Fruit fly (Drosophila melanogaster) whole organism, embryonic: Measurements from ENCODE around the gene CG18788.

Source experiments
- Atf-2 ChIP-seq: fragments of 200-800 bp; sonication (Bioruptor generic); optimal IDR thresholded peaks from 2 replicates; lab custom pipeline; 2016; ENCODE audit warnings: missing biosample characterization, missing genetic modification characterization
- BtbVII ChIP-seq: fragments of 200-800 bp; sonication (Bioruptor generic); optimal IDR thresholded peaks from 3 replicates; lab custom pipeline; 2017; ENCODE audit warnings: missing biosample characterization, mild to moderate bottlenecking, missing genetic modification characterization
- CG10267 ChIP-seq: fragments of 200-800 bp; sonication (Bioruptor generic); optimal IDR thresholded peaks from 2 replicates; lab custom pipeline; 2018; ENCODE audit warnings: missing biosample characterization, mild to moderate bottlenecking, missing genetic modification characterization, moderate library complexity
- CG10366 ChIP-seq: fragments of 200-800 bp; sonication (Bioruptor generic); IDR thresholded peaks from 2 replicates; pipeline ENCODE4 v1.3.6; 2022; ENCODE audit warnings: missing biosample characterization, missing genetic modification characterization
- CG12104 ChIP-seq: fragments of 200-800 bp; sonication (Bioruptor generic); optimal IDR thresholded peaks from 3 replicates; lab custom pipeline; 2016; ENCODE audit warnings: missing biosample characterization, missing genetic modification characterization
- CG13424 ChIP-seq: fragments of 200-800 bp; sonication (Bioruptor generic); optimal IDR thresholded peaks from 2 replicates; lab custom pipeline; 2019; ENCODE audit warnings: missing biosample characterization, mild to moderate bottlenecking, missing genetic modification characterization, moderate library complexity
- CG15269 ChIP-seq: fragments of 200-800 bp; sonication (Bioruptor generic); optimal IDR thresholded peaks from 2 replicates; lab custom pipeline; 2018; ENCODE audit warnings: missing biosample characterization, mild to moderate bottlenecking, missing genetic modification characterization, moderate library complexity
- CG16813 ChIP-seq: fragments of 200-800 bp; sonication (Bioruptor generic); IDR thresholded peaks from 3 replicates; pipeline ENCODE4 v1.3.6; 2022; ENCODE audit warnings: missing biosample characterization, missing genetic modification characterization; ENCODE audit not compliant: partially characterized antibody
- CG16863 ChIP-seq: fragments of 200-800 bp; sonication (Bioruptor generic); optimal IDR thresholded peaks from 3 replicates; lab custom pipeline; 2016; ENCODE audit warnings: missing biosample characterization, missing genetic modification characterization
- CG17359 ChIP-seq: fragments of 200-800 bp; sonication (Bioruptor generic); optimal IDR thresholded peaks from 3 replicates; lab custom pipeline; 2018; ENCODE audit warnings: missing biosample characterization, mild to moderate bottlenecking, missing genetic modification characterization, moderate library complexity
- CG17568 ChIP-seq: fragments of 200-800 bp; sonication (Bioruptor generic); optimal IDR thresholded peaks from 2 replicates; lab custom pipeline; 2018; ENCODE audit warnings: missing biosample characterization, mild to moderate bottlenecking, missing genetic modification characterization, moderate library complexity
- CG18011 ChIP-seq: fragments of 200-800 bp; sonication (Bioruptor generic); optimal IDR thresholded peaks from 2 replicates; lab custom pipeline; 2017; ENCODE audit warnings: missing biosample characterization, missing genetic modification characterization, mild to moderate bottlenecking, moderate library complexity, missing genotype
- CG18619 ChIP-seq: fragments of 200-800 bp; sonication (Bioruptor generic); optimal IDR thresholded peaks from 3 replicates; lab custom pipeline; 2017; ENCODE audit warnings: missing biosample characterization, mild to moderate bottlenecking, missing genetic modification characterization
- CG18764 ChIP-seq: fragments of 200-800 bp; sonication (Bioruptor generic); optimal IDR thresholded peaks from 3 replicates; lab custom pipeline; 2016; ENCODE audit warnings: missing biosample characterization, missing genetic modification characterization
- CG2129 ChIP-seq: fragments of 200-800 bp; sonication (Bioruptor generic); IDR thresholded peaks from 2 replicates; pipeline ENCODE4 v1.3.6; 2022; ENCODE audit warnings: missing biosample characterization, missing genetic modification characterization; ENCODE audit not compliant: partially characterized antibody
- CG2202 ChIP-seq: fragments of 200-800 bp; sonication (Bioruptor generic); optimal IDR thresholded peaks from 2 replicates; lab custom pipeline; 2018; ENCODE audit warnings: missing biosample characterization, mild to moderate bottlenecking, missing genetic modification characterization
- CG30403 ChIP-seq: fragments of 200-800 bp; sonication (Bioruptor generic); optimal IDR thresholded peaks from 3 replicates; lab custom pipeline; 2016; ENCODE audit warnings: missing biosample characterization, missing genetic modification characterization
- CG42726 ChIP-seq: fragments of 200-800 bp; sonication (Bioruptor generic); IDR thresholded peaks from 2 replicates; pipeline ENCODE4 v1.3.6; 2022; ENCODE audit warnings: missing biosample characterization, missing genetic modification characterization; ENCODE audit not compliant: partially characterized antibody
- CG5953 ChIP-seq: fragments of 200-800 bp; sonication (Bioruptor generic); IDR thresholded peaks from 2 replicates; pipeline ENCODE4 v1.3.6; 2022; ENCODE audit warnings: missing biosample characterization, missing genetic modification characterization
- CG9215 ChIP-seq: fragments of 200-800 bp; sonication (Bioruptor generic); IDR thresholded peaks from 2 replicates; pipeline ENCODE4 v1.3.6; 2022; ENCODE audit warnings: missing biosample characterization, missing genetic modification characterization
- CrebB ChIP-seq: fragments of 200-800 bp; sonication (Bioruptor generic); optimal IDR thresholded peaks from 3 replicates; lab custom pipeline; 2018; ENCODE audit warnings: missing biosample characterization, mild to moderate bottlenecking, missing genetic modification characterization
- Fer1 ChIP-seq: fragments of 200-800 bp; sonication (Bioruptor generic); optimal IDR thresholded peaks from 2 replicates; lab custom pipeline; 2017; ENCODE audit warnings: missing biosample characterization, mild to moderate bottlenecking, missing genetic modification characterization
- Gsc ChIP-seq: fragments of 200-800 bp; sonication (Bioruptor generic); IDR thresholded peaks from 2 replicates; pipeline ENCODE4 v1.3.6; 2022; ENCODE audit warnings: missing biosample characterization, missing genetic modification characterization
- Hmr ChIP-seq: fragments of 200-800 bp; sonication (Bioruptor generic); optimal IDR thresholded peaks from 3 replicates; lab custom pipeline; 2017; ENCODE audit warnings: mild to moderate bottlenecking, missing biosample characterization, missing genetic modification reagents, missing genetic modification characterization
- MTF-1 ChIP-seq: fragments of 200-800 bp; sonication (Bioruptor generic); optimal IDR thresholded peaks from 2 replicates; lab custom pipeline; 2018; ENCODE audit warnings: missing biosample characterization, mild to moderate bottlenecking, missing genetic modification characterization, borderline replicate concordance
- NFAT ChIP-seq: fragments of 200-800 bp; sonication (Bioruptor generic); IDR thresholded peaks from 2 replicates; pipeline ENCODE4 v1.3.6; 2022; ENCODE audit warnings: missing biosample characterization, missing genetic modification characterization
- NK7.1 ChIP-seq: fragments of 200-800 bp; sonication (Bioruptor generic); optimal IDR thresholded peaks from 3 replicates; lab custom pipeline; 2016; ENCODE audit warnings: missing biosample characterization, missing genetic modification characterization
- Nf-YC ChIP-seq: fragments of 200-800 bp; optimal IDR thresholded peaks from 3 replicates; lab custom pipeline; 2019; ENCODE audit warnings: missing biosample characterization, mild to moderate bottlenecking, missing genetic modification characterization, moderate library complexity
- ase ChIP-seq: fragments of 200-800 bp; sonication (Bioruptor generic); IDR thresholded peaks from 3 replicates; pipeline ENCODE4 v1.3.6; 2022; ENCODE audit warnings: missing biosample characterization, missing genetic modification characterization
- ato ChIP-seq: fragments of 200-800 bp; sonication (Bioruptor generic); IDR thresholded peaks from 2 replicates; pipeline ENCODE4 v1.3.6; 2022; ENCODE audit warnings: missing biosample characterization, missing genetic modification characterization; ENCODE audit not compliant: partially characterized antibody
- br ChIP-seq: fragments of >200 bp; optimal IDR thresholded peaks from 2 replicates; lab custom pipeline; 2017
- caup ChIP-seq: fragments of 200-800 bp; sonication (Bioruptor generic); optimal IDR thresholded peaks from 3 replicates; lab custom pipeline; 2017; ENCODE audit warnings: missing biosample characterization, mild to moderate bottlenecking, missing genetic modification characterization, moderate library complexity; ENCODE audit not compliant: severe bottlenecking
- crol ChIP-seq: fragments of 200-800 bp; sonication (Bioruptor generic); IDR thresholded peaks from 2 replicates; pipeline ENCODE4 v1.3.6; 2022; ENCODE audit warnings: missing biosample characterization, missing genetic modification characterization
- emc ChIP-seq: fragments of 200-800 bp; sonication (Bioruptor generic); optimal IDR thresholded peaks from 2 replicates; lab custom pipeline; 2016; ENCODE audit warnings: missing biosample characterization, missing genetic modification characterization
- esg ChIP-seq: fragments of 200-800 bp; sonication (Bioruptor generic); conservative IDR thresholded peaks from 2 replicates; pipeline ENCODE4 v1.3.6; 2022; ENCODE audit warnings: missing biosample characterization, missing genetic modification characterization
- eyg ChIP-seq: fragments of 200-800 bp; sonication (Bioruptor generic); optimal IDR thresholded peaks from 3 replicates; lab custom pipeline; 2016; ENCODE audit warnings: missing biosample characterization, missing genetic modification characterization
- gcm ChIP-seq: fragments of 200-800 bp; sonication (Bioruptor generic); optimal IDR thresholded peaks from 2 replicates; lab custom pipeline; 2019; ENCODE audit warnings: missing biosample characterization, mild to moderate bottlenecking, missing genetic modification characterization, moderate library complexity
- gem ChIP-seq: fragments of 200-800 bp; sonication (Bioruptor generic); optimal IDR thresholded peaks from 2 replicates; lab custom pipeline; 2019; ENCODE audit warnings: missing biosample characterization, mild to moderate bottlenecking, missing genetic modification characterization, moderate library complexity
- gro ChIP-seq: fragments of 200-800 bp; sonication (Bioruptor generic); optimal IDR thresholded peaks from 2 replicates; lab custom pipeline; 2016; ENCODE audit warnings: missing biosample characterization, missing genetic modification characterization
- hbn ChIP-seq: fragments of 200-800 bp; sonication (Bioruptor generic); IDR thresholded peaks from 2 replicates; pipeline ENCODE4 v1.3.6; 2022; ENCODE audit warnings: missing biosample characterization, missing genetic modification characterization; ENCODE audit not compliant: partially characterized antibody
- ind ChIP-seq: fragments of 200-800 bp; sonication (Bioruptor generic); optimal IDR thresholded peaks from 3 replicates; lab custom pipeline; 2016; ENCODE audit warnings: missing biosample characterization, missing genetic modification characterization
- jigr1 ChIP-seq: fragments of 200-800 bp; sonication (Bioruptor generic); IDR thresholded peaks from 3 replicates; pipeline ENCODE4 v1.3.6; 2022; ENCODE audit warnings: missing biosample characterization, missing genetic modification characterization
- luna ChIP-seq: fragments of 200-800 bp; sonication (Bioruptor generic); optimal IDR thresholded peaks from 2 replicates; lab custom pipeline; 2016; ENCODE audit warnings: missing biosample characterization, missing genetic modification characterization
- org-1 ChIP-seq: fragments of 200-800 bp; sonication (Bioruptor generic); optimal IDR thresholded peaks from 2 replicates; lab custom pipeline; 2017; ENCODE audit warnings: missing biosample characterization, missing genetic modification characterization
- pb ChIP-seq: fragments of 200-800 bp; sonication (Bioruptor generic); optimal IDR thresholded peaks from 3 replicates; lab custom pipeline; 2016; ENCODE audit warnings: missing biosample characterization, missing genetic modification characterization
- peb ChIP-seq: fragments of 200-800 bp; sonication (Bioruptor generic); IDR thresholded peaks from 2 replicates; pipeline ENCODE4 v1.3.6; 2022; ENCODE audit warnings: missing biosample characterization, missing genetic modification characterization
- pfk ChIP-seq: fragments of 200-800 bp; sonication (Bioruptor generic); optimal IDR thresholded peaks from 2 replicates; lab custom pipeline; 2018; ENCODE audit warnings: missing biosample characterization, mild to moderate bottlenecking, missing genetic modification characterization, moderate library complexity
- phol ChIP-seq: fragments of 200-800 bp; sonication (Bioruptor generic); optimal IDR thresholded peaks from 3 replicates; lab custom pipeline; 2018; ENCODE audit warnings: missing biosample characterization, mild to moderate bottlenecking, missing genetic modification characterization, moderate library complexity

The CG18788 gene

DNA sequence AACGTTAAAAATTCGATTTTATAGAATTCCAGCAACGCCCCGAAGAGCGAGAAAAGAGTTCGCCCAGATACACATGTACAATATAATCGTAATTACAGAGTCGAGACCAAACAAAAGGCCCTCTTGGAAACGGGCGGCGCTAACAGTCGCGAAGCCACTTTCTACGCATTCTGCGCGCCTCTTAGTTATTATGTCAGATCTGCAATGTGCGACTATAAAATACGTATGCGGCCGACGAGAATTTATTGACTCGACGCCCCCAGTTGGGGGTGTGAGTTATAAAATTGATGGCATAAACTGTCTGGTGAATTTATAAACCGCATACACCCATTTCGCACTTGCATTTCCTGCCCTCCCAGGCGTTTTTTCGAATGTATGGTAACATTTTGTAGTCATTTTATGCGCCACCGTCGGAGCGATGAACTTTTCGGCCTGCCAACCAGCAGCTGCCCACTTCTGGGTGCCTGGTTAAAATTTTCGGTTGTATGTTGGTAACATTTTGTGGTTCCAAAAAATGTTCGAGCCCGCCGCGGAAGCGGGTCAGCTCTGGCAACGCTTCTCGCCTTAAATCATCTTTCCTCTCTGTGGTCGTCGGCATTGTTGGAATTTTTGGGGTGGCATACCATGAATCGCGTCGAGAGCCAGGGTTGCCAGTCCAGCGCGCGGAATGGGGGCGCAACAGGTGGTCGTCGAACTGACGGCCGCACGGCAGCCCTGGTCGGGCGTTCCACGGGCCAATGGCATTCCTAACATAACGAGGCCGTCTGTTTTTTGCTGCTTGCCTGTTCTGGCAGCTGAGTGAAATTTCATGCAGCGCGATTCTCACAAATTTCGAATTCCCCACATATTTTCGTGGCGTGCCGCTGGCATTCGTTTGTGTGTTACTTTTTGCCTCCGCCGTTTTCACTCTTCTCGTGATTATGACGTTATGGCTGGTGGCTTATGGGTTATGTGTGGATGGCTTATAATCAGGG lies 22.0 kb upstream of the CG18788 start (continued):
- TF ChIP-seq emc (GFP tag; lab: Kevin White, UChicago) (peak; percentile 30), crol (GFP tag; lab: Robert Waterston, UW) (no peak), NFAT (GFP tag; lab: Robert Waterston, UW) (no peak), Fer1 (peak; percentile 90), gem (tag; lab: Kevin White, UChicago) (peak; percentile 65), pfk (GFP tag; lab: Kevin White, UChicago) (peak; percentile 95), CG12104 (GFP tag; lab: Kevin White, UChicago) (no peak), jigr1 (GFP tag; lab: Robert Waterston, UW) (no peak), Hmr (GFP tag; lab: Kevin White, UChicago) (peak; percentile 92), CG16863 (GFP tag; lab: Kevin White, UChicago) (peak; percentile 68), gro (GFP tag; lab: Kevin White, UChicago) (peak; percentile 67), Atf-2 (GFP tag; lab: Kevin White, UChicago) (peak; percentile 57), peb (GFP tag; lab: Robert Waterston, UW) (no peak), CG13424 (tag; lab: Kevin White, UChicago) (peak; percentile 55), esg (GFP tag; lab: Robert Waterston, UW) (no peak), caup (GFP tag; lab: Kevin White, UChicago) (peak; percentile 81), CG42726 (GFP tag; lab: Robert Waterston, UW) (no peak), CG18619 (GFP tag; lab: Kevin White, UChicago) (peak; percentile 60), NK7.1 (GFP tag; lab: Kevin White, UChicago) (peak; percentile 68), luna (no peak), CG16813 (no peak), Gsc (GFP tag; lab: Robert Waterston, UW) (no peak), gcm (GFP tag; lab: Kevin White, UChicago) (peak; percentile 77), ind (GFP tag; lab: Kevin White, UChicago) (peak; percentile 84), CG5953 (GFP tag; lab: Robert Waterston, UW) (no peak), ase (GFP tag; lab: Robert Waterston, UW) (no peak), CG30403 (peak; percentile 72), CG10267 (tag; lab: Kevin White, UChicago) (peak; percentile 55), BtbVII (GFP tag; lab: Kevin White, UChicago) (peak; percentile 19), org-1 (GFP tag; lab: Kevin White, UChicago) (peak; percentile 50), CG10366 (GFP tag; lab: Robert Waterston, UW) (no peak), CG2129 (GFP tag; lab: Robert Waterston, UW) (no peak), CG15269 (tag; lab: Kevin White, UChicago) (peak; percentile 62), pb (peak; percentile 78), eyg (peak; percentile 57), ato (GFP tag; lab: Robert Waterston, UW) (no peak), hbn (GFP tag; lab: Robert Waterston, UW) (no peak), MTF-1 (GFP tag; lab: Kevin White, UChicago) (peak; percentile 86), CG18764 (GFP tag; lab: Kevin White, UChicago) (no peak), CG18011 (peak; percentile 36), br (lab: Kevin White, UChicago) (no peak), CG9215 (GFP tag; lab: Robert Waterston, UW) (no peak), Nf-YC (tag; lab: Kevin White, UChicago) (peak; percentile 93), CrebB (peak; percentile 72), CG2202 (tag; lab: Kevin White, UChicago) (peak; percentile 24), CG17359 (tag; lab: Kevin White, UChicago) (peak; percentile 73), CG17568 (GFP tag; lab: Kevin White, UChicago) (peak; percentile 45), phol (peak; percentile 58)
